Worm (Caenorhabditis elegans) whole organism, early embryonic: ENCODE measurements around the gene M28.4.

ENCODE experiments used
- B0310.2 ChIP-seq: sonication (generic microtip); optimal IDR thresholded peaks from 2 replicates; lab custom pipeline; 2016; ENCODE audit warnings: mild to moderate bottlenecking, missing genetic modification characterization, missing compliant biosample characterization
- F13C5.2 ChIP-seq: sonication (generic microtip); optimal IDR thresholded peaks from 2 replicates; lab custom pipeline; 2017; ENCODE audit warnings: mild to moderate bottlenecking, missing genetic modification characterization, inconsistent platforms, missing compliant biosample characterization
- aly-1 ChIP-seq: sonication (generic microtip); optimal IDR thresholded peaks from 2 replicates; lab custom pipeline; 2016; ENCODE audit warnings: missing genetic modification characterization, missing compliant biosample characterization
- ama-1 ChIP-seq: fragments of 150-350 bp; optimal IDR thresholded peaks from 2 replicates; lab custom pipeline; 2014
- ceh-13 ChIP-seq: fragments of 200-800 bp; sonication (Bioruptor generic); optimal IDR thresholded peaks from 2 replicates; lab custom pipeline; 2018; ENCODE audit warnings: mild to moderate bottlenecking, missing genetic modification characterization, missing compliant biosample characterization
- ceh-36 ChIP-seq: sonication (generic microtip); optimal IDR thresholded peaks from 2 replicates; lab custom pipeline; 2016; ENCODE audit warnings: missing genetic modification characterization, inconsistent platforms, missing compliant biosample characterization
- ets-7 ChIP-seq: sonication (generic microtip); optimal IDR thresholded peaks from 2 replicates; lab custom pipeline; 2016; ENCODE audit warnings: missing genotype, missing genetic modification characterization, missing compliant biosample characterization
- flt-1 ChIP-seq: fragments of 200-800 bp; sonication (Bioruptor generic); IDR thresholded peaks from 2 replicates; pipeline ENCODE4 v1.3.6; 2022; ENCODE audit warnings: missing genetic modification characterization, missing compliant biosample characterization
- hmbx-1 ChIP-seq: sonication (generic microtip); optimal IDR thresholded peaks from 2 replicates; lab custom pipeline; 2016; ENCODE audit warnings: mild to moderate bottlenecking, missing genetic modification characterization, missing compliant biosample characterization
- hmg-4 ChIP-seq: fragments of 200-800 bp; sonication (Bioruptor generic); optimal IDR thresholded peaks from 2 replicates; lab custom pipeline; 2018; ENCODE audit warnings: mild to moderate bottlenecking, missing genetic modification characterization, missing compliant biosample characterization
- hnd-1 ChIP-seq: sonication (generic microtip); optimal IDR thresholded peaks from 2 replicates; lab custom pipeline; 2016; ENCODE audit warnings: missing genetic modification characterization, missing compliant biosample characterization
- pes-1 ChIP-seq: fragments of 200-800 bp; sonication (Bioruptor generic); IDR thresholded peaks from 2 replicates; pipeline ENCODE4 v1.3.6; 2022; ENCODE audit warnings: missing genetic modification reagents, missing genetic modification characterization, missing compliant biosample characterization
- scrt-1 ChIP-seq: fragments of 200-800 bp; sonication (Bioruptor generic); IDR thresholded peaks from 2 replicates; pipeline ENCODE4 v1.3.6; 2022; ENCODE audit warnings: missing genetic modification characterization, missing compliant biosample characterization
- sea-1 ChIP-seq: fragments of 200-800 bp; sonication (Bioruptor generic); conservative IDR thresholded peaks from 2 replicates; pipeline ENCODE4 v1.3.6; 2022; ENCODE audit warnings: missing genetic modification characterization, missing compliant biosample characterization
- tbx-11 ChIP-seq: fragments of 200-800 bp; sonication (Bioruptor generic); IDR thresholded peaks from 2 replicates; pipeline ENCODE4 v1.3.6; 2022; ENCODE audit warnings: missing genetic modification characterization, missing compliant biosample characterization
- tbx-37 ChIP-seq: fragments of 200-800 bp; sonication (Bioruptor generic); conservative IDR thresholded peaks from 2 replicates; pipeline ENCODE4 v1.3.6; 2022; ENCODE audit warnings: missing genetic modification reagents, missing genetic modification characterization, missing compliant biosample characterization
- tra-4 ChIP-seq: sonication (generic microtip); optimal IDR thresholded peaks from 2 replicates; lab custom pipeline; 2017; ENCODE audit warnings: missing genetic modification characterization, missing compliant biosample characterization

Gene M28.4

DNA sequence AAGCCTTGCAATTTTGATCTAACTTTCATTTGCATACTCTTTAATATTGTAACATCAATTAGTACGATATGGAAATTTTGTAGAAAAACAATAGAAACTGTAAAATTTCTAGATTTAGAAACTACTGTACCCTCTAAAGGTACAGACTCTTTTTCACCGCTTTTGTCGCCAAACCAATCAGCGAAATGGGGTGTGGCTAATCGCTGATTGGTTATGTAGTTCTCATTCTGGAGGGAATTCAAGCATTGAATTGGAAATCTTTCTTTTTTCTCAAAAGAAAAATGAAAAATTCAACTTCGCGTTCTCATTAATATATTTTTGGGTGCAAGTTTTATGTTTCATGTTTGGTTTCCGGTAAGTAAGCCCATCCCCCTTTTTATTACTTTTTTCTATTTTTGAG lies 39.9 kb upstream of the M28.4 start:
- TF ChIP-seq aly-1 (tag; lab: Kevin White, UChicago) (no peak), ceh-13 (no peak), sea-1 (GFP tag; lab: Robert Waterston, UW) (no peak), F13C5.2 (tag; lab: Kevin White, UChicago) (no peak), tra-4 (tag; lab: Kevin White, UChicago) (no peak), hnd-1 (tag; lab: Kevin White, UChicago) (no peak), flt-1 (GFP tag; lab: Robert Waterston, UW) (no peak), ceh-36 (tag; lab: Kevin White, UChicago) (no peak), B0310.2 (tag; lab: Kevin White, UChicago) (no peak), hmg-4 (GFP tag; lab: Kevin White, UChicago) (no peak)

DNA sequence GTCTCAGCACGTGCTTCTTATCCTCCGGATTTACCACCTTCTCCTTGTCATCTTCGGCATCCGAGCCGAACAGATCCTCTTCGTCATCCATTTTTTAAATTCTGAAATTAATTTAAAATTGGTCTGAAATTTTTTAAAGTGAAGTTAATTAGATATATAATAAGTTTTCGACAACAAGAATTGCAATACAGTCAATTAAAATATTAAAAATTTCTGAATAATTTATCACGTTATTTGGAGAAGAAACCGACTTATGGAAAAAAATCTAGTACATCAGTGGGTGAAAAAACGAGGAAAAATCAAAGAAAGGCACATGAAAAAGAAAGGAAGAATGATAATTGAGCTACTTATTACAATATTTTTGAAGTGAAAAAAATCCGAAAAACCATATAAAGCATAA lies 38.0 kb upstream of the M28.4 start, which contains the start of gene taf-13:
Gene taf-13, minus strand, starts transcription at position 101 of the 400 bp plus-strand sequence.
- TF ChIP-seq B0310.2 (tag; lab: Kevin White, UChicago) (no peak), tra-4 (tag; lab: Kevin White, UChicago) (no peak), flt-1 (GFP tag; lab: Robert Waterston, UW) (no peak), ceh-36 (tag; lab: Kevin White, UChicago) (no peak), tbx-11 (GFP tag; lab: Robert Waterston, UW) (no peak), ets-7 (tag; lab: Kevin White, UChicago) (no peak), F13C5.2 (tag; lab: Kevin White, UChicago) (no peak), hmbx-1 (tag; lab: Kevin White, UChicago) (no peak), ceh-13 (no peak), ama-1 (lab: Kevin White, UChicago) (no peak), scrt-1 (no peak), pes-1 (GFP tag; lab: Robert Waterston, UW) (no peak), hmg-4 (GFP tag; lab: Kevin White, UChicago) (no peak), hnd-1 (tag; lab: Kevin White, UChicago) (no peak), aly-1 (tag; lab: Kevin White, UChicago) (no peak), sea-1 (GFP tag; lab: Robert Waterston, UW) (no peak), tbx-37 (GFP tag; lab: Robert Waterston, UW) (no peak)

DNA sequence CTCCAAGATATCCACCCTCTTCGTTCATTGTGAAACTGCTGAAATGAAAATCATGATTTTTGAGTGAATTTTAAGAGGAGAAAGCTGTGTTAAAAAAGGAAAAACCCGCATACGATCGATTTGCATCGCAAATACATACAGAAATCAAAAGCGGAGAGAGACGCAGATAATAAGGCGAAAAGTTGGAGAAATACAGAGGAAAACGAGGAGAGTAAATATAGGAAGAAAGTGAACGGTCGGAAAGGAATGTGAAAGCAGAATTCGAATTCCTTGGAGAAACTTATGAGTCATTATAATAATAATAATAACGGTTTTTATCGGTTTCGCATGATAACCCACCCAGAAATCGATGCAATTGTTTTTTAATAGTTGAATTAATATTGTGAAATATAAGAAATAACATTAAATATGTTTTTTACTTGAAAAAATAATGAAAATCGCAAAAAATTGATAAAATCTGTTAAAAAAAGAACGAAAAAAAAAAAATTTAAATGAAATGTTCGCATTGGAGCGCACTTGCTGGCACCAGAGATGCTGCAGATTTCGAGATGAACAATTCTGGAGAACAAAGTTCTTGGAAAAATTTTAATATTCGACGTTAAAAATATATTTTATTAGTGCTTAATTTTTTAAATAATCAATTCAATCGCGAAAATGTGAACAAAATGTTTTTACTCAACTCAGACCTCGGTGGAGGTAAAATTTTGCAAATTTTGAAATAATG lies 36.1 kb upstream of the M28.4 start, which contains the start of gene ccm-3:
Gene ccm-3, minus strand, starts transcription at position 38 of the 724 bp plus-strand sequence.
- TF ChIP-seq pes-1 (GFP tag; lab: Robert Waterston, UW) (no peak), ama-1 (lab: Kevin White, UChicago) (no peak), tbx-37 (GFP tag; lab: Robert Waterston, UW) (no peak), hnd-1 (tag; lab: Kevin White, UChicago) (no peak), scrt-1 (no peak), tbx-11 (GFP tag; lab: Robert Waterston, UW) (no peak), hmg-4 (GFP tag; lab: Kevin White, UChicago) (no peak), ceh-13 (no peak), B0310.2 (tag; lab: Kevin White, UChicago) (no peak), ets-7 (tag; lab: Kevin White, UChicago) (no peak), hmbx-1 (tag; lab: Kevin White, UChicago) (no peak), F13C5.2 (tag; lab: Kevin White, UChicago) (no peak), sea-1 (GFP tag; lab: Robert Waterston, UW) (no peak), aly-1 (tag; lab: Kevin White, UChicago) (no peak), ceh-36 (tag; lab: Kevin White, UChicago) (no peak), tra-4 (tag; lab: Kevin White, UChicago) (no peak), flt-1 (GFP tag; lab: Robert Waterston, UW) (no peak)

DNA sequence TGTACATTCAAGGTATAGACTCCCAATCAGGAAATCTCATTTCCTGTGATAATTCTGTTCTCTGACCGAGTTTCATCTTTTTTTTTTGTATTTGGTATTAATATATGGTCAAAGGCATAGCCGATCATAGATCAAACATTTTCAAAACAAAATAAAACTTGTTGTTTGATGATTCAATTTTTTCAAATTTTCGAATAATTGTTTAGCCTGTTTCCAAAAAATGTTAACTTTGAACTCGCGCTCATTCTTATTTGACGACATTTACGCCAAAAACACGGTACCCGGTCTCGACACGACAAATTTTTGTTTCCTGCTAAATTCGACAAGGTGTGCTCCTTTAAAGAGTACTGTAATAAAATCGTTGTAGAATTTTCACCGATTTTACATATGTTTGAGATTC lies 34.7 kb upstream of the M28.4 start:
- TF ChIP-seq tbx-37 (GFP tag; lab: Robert Waterston, UW) (no peak), hmg-4 (GFP tag; lab: Kevin White, UChicago) (no peak), hmbx-1 (tag; lab: Kevin White, UChicago) (no peak), ceh-13 (no peak), hnd-1 (tag; lab: Kevin White, UChicago) (no peak), tra-4 (tag; lab: Kevin White, UChicago) (no peak), sea-1 (GFP tag; lab: Robert Waterston, UW) (no peak), F13C5.2 (tag; lab: Kevin White, UChicago) (no peak), flt-1 (GFP tag; lab: Robert Waterston, UW) (no peak), tbx-11 (GFP tag; lab: Robert Waterston, UW) (no peak), B0310.2 (tag; lab: Kevin White, UChicago) (no peak), aly-1 (tag; lab: Kevin White, UChicago) (no peak), pes-1 (GFP tag; lab: Robert Waterston, UW) (no peak)

DNA sequence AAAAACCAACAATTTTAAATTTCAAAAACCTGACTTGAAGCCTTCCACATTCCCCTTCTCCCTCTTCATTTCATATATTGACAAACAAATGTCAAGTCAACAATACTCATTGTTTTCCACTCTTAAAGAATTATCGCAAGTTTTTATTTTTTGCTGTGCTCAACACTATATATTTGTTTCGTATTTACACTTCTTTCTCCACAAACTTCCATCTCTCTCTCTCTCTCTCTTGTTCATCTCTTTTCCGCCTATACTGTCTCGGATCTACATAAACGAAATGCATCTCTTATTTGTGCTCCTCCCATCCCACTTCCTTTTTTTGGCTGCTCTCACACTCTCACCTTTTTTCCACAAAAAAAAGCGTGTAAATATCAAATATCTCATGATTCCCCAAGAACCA lies 30.8 kb upstream of the M28.4 start, which contains the start of gene C14A4.12:
Gene C14A4.12, plus strand, starts transcription at position 301 of the 400 bp plus-strand sequence.
- TF ChIP-seq tra-4 (tag; lab: Kevin White, UChicago) (no peak), aly-1 (tag; lab: Kevin White, UChicago) (no peak), hnd-1 (tag; lab: Kevin White, UChicago) (no peak), tbx-11 (GFP tag; lab: Robert Waterston, UW) (no peak), pes-1 (GFP tag; lab: Robert Waterston, UW) (no peak), hmbx-1 (tag; lab: Kevin White, UChicago) (no peak), sea-1 (GFP tag; lab: Robert Waterston, UW) (no peak), flt-1 (GFP tag; lab: Robert Waterston, UW) (no peak), B0310.2 (tag; lab: Kevin White, UChicago) (no peak), ceh-36 (tag; lab: Kevin White, UChicago) (no peak), hmg-4 (GFP tag; lab: Kevin White, UChicago) (no peak)

DNA sequence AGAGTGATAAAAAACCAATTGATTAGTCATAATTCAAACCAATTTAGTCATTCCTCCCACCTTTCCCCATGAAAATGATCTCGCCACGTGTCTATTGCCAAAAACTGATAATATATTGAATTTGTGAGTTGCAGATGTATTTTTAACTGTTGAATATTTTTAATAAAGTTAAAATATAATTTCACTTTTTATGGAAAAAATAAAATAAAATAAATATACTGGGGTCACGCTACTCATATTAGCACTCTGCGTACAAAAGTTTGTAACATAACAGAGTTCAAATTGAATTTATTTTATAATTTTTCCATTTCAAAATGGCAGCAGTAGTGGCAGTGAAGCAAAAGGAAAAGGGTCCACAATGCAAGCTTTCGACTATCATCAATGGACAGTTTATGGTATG lies 25.3 kb upstream of the M28.4 start, which contains the start of gene C14A4.13:
Gene C14A4.13, plus strand, starts transcription at position 301 of the 400 bp plus-strand sequence.
- TF ChIP-seq B0310.2 (tag; lab: Kevin White, UChicago) = no peak
- TF ChIP-seq F13C5.2 (tag; lab: Kevin White, UChicago) = no peak
- no peak for TF ChIP-seq ama-1 (lab: Kevin White, UChicago)
- TF ChIP-seq tbx-37 (GFP tag; lab: Robert Waterston, UW) = no peak
- no peak for TF ChIP-seq hnd-1 (tag; lab: Kevin White, UChicago)
- TF ChIP-seq scrt-1 = no peak
- no peak for TF ChIP-seq hmbx-1 (tag; lab: Kevin White, UChicago)
- TF ChIP-seq sea-1 (GFP tag; lab: Robert Waterston, UW) = no peak
- no peak for TF ChIP-seq flt-1 (GFP tag; lab: Robert Waterston, UW)
- no peak for TF ChIP-seq ceh-13
- TF ChIP-seq tra-4 (tag; lab: Kevin White, UChicago) = no peak
- no peak for TF ChIP-seq ets-7 (tag; lab: Kevin White, UChicago)
- no peak for TF ChIP-seq ceh-36 (tag; lab: Kevin White, UChicago)
- TF ChIP-seq tbx-11 (GFP tag; lab: Robert Waterston, UW) = no peak
- no peak for TF ChIP-seq aly-1 (tag; lab: Kevin White, UChicago)
- no peak for TF ChIP-seq hmg-4 (GFP tag; lab: Kevin White, UChicago)
- TF ChIP-seq pes-1 (GFP tag; lab: Robert Waterston, UW) = no peak
